Fruit fly (Drosophila melanogaster): Measurements from ENCODE around the gene CG33169.

DNA sequence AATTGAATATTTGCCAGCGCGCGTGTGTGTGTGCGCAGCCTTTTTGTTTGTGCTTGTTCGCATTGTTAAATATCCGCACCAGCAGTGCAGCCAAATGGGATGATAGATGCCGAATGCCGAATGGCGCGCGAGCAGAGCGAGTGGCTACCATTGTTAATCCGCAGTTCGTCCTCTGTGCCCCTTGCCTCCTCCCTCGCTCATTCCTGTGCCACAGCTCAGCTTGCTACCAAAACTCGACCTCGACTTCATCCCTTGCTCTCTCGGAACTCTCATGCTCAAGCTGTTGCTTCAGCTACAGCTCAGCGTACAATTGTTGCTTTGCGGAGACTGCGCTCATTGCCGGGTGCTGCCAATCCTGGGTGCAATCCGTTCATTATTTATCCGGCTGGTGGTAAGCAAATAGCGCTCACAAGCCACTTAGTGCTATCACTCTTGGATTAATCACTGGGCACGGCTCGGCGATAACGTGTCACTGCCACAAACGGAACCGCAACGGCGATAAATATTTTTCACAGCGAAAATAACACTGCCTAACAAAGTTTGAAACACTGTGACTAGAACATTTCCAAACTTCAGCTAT lies 45.8 kb downstream of the CG33169 start:
- no peak for TF ChIP-seq pho (GFP tag; optimal IDR thresholded peaks at IDR 0.05)
- TF ChIP-seq Dll (GFP tag; IDR thresholded peaks at IDR 0.05; ENCODE audit: partially characterized antibody) = no peak
- TF ChIP-seq chif (GFP tag; optimal IDR thresholded peaks at IDR 0.05) = no peak
- no peak for TF ChIP-seq usp (GFP tag; optimal IDR thresholded peaks at IDR 0.05)
- no peak for TF ChIP-seq Spps (tag; optimal IDR thresholded peaks at IDR 0.05)
- no peak for TF ChIP-seq CG8388 (GFP tag; optimal IDR thresholded peaks at IDR 0.05)
- TF ChIP-seq Poxn (GFP tag; IDR thresholded peaks at IDR 0.05) = no peak
- TF ChIP-seq CG11560 (tag; IDR thresholded peaks at IDR 0.05) = no peak
- no peak for TF ChIP-seq Sox100B (GFP tag; optimal IDR thresholded peaks at IDR 0.05)
- no peak for TF ChIP-seq Dip2 (GFP tag; IDR thresholded peaks at IDR 0.05)
- TF ChIP-seq crc (GFP tag; optimal IDR thresholded peaks at IDR 0.05) = no peak
- TF ChIP-seq Dbx (GFP tag; IDR thresholded peaks at IDR 0.05) = no peak
- TF ChIP-seq Blimp-1 (GFP tag; optimal IDR thresholded peaks at IDR 0.05) = no peak
- no peak for TF ChIP-seq schlank (tag; optimal IDR thresholded peaks at IDR 0.05)
